Worm (Caenorhabditis elegans) whole organism, early embryonic: ENCODE results near the gene ethe-1.

Source experiments
- B0310.2 ChIP-seq: sonication (generic microtip); optimal IDR thresholded peaks from 2 replicates; lab custom pipeline; 2016; ENCODE audit warnings: mild to moderate bottlenecking, missing genetic modification characterization, missing compliant biosample characterization
- F13C5.2 ChIP-seq: sonication (generic microtip); optimal IDR thresholded peaks from 2 replicates; lab custom pipeline; 2017; ENCODE audit warnings: mild to moderate bottlenecking, missing genetic modification characterization, inconsistent platforms, missing compliant biosample characterization
- aly-1 ChIP-seq: sonication (generic microtip); optimal IDR thresholded peaks from 2 replicates; lab custom pipeline; 2016; ENCODE audit warnings: missing genetic modification characterization, missing compliant biosample characterization
- ama-1 ChIP-seq: fragments of 150-350 bp; optimal IDR thresholded peaks from 2 replicates; lab custom pipeline; 2014
- ceh-13 ChIP-seq: fragments of 200-800 bp; sonication (Bioruptor generic); optimal IDR thresholded peaks from 2 replicates; lab custom pipeline; 2018; ENCODE audit warnings: mild to moderate bottlenecking, missing genetic modification characterization, missing compliant biosample characterization
- ceh-36 ChIP-seq: sonication (generic microtip); optimal IDR thresholded peaks from 2 replicates; lab custom pipeline; 2016; ENCODE audit warnings: missing genetic modification characterization, inconsistent platforms, missing compliant biosample characterization
- ets-7 ChIP-seq: sonication (generic microtip); optimal IDR thresholded peaks from 2 replicates; lab custom pipeline; 2016; ENCODE audit warnings: missing genotype, missing genetic modification characterization, missing compliant biosample characterization
- flt-1 ChIP-seq: fragments of 200-800 bp; sonication (Bioruptor generic); IDR thresholded peaks from 2 replicates; pipeline ENCODE4 v1.3.6; 2022; ENCODE audit warnings: missing genetic modification characterization, missing compliant biosample characterization
- hmbx-1 ChIP-seq: sonication (generic microtip); optimal IDR thresholded peaks from 2 replicates; lab custom pipeline; 2016; ENCODE audit warnings: mild to moderate bottlenecking, missing genetic modification characterization, missing compliant biosample characterization
- hmg-4 ChIP-seq: fragments of 200-800 bp; sonication (Bioruptor generic); optimal IDR thresholded peaks from 2 replicates; lab custom pipeline; 2018; ENCODE audit warnings: mild to moderate bottlenecking, missing genetic modification characterization, missing compliant biosample characterization
- hnd-1 ChIP-seq: sonication (generic microtip); optimal IDR thresholded peaks from 2 replicates; lab custom pipeline; 2016; ENCODE audit warnings: missing genetic modification characterization, missing compliant biosample characterization
- pes-1 ChIP-seq: fragments of 200-800 bp; sonication (Bioruptor generic); IDR thresholded peaks from 2 replicates; pipeline ENCODE4 v1.3.6; 2022; ENCODE audit warnings: missing genetic modification reagents, missing genetic modification characterization, missing compliant biosample characterization
- scrt-1 ChIP-seq: fragments of 200-800 bp; sonication (Bioruptor generic); IDR thresholded peaks from 2 replicates; pipeline ENCODE4 v1.3.6; 2022; ENCODE audit warnings: missing genetic modification characterization, missing compliant biosample characterization
- sea-1 ChIP-seq: fragments of 200-800 bp; sonication (Bioruptor generic); conservative IDR thresholded peaks from 2 replicates; pipeline ENCODE4 v1.3.6; 2022; ENCODE audit warnings: missing genetic modification characterization, missing compliant biosample characterization
- tbx-11 ChIP-seq: fragments of 200-800 bp; sonication (Bioruptor generic); IDR thresholded peaks from 2 replicates; pipeline ENCODE4 v1.3.6; 2022; ENCODE audit warnings: missing genetic modification characterization, missing compliant biosample characterization
- tbx-37 ChIP-seq: fragments of 200-800 bp; sonication (Bioruptor generic); conservative IDR thresholded peaks from 2 replicates; pipeline ENCODE4 v1.3.6; 2022; ENCODE audit warnings: missing genetic modification reagents, missing genetic modification characterization, missing compliant biosample characterization
- tra-4 ChIP-seq: sonication (generic microtip); optimal IDR thresholded peaks from 2 replicates; lab custom pipeline; 2017; ENCODE audit warnings: missing genetic modification characterization, missing compliant biosample characterization

ethe-1 gene

DNA sequence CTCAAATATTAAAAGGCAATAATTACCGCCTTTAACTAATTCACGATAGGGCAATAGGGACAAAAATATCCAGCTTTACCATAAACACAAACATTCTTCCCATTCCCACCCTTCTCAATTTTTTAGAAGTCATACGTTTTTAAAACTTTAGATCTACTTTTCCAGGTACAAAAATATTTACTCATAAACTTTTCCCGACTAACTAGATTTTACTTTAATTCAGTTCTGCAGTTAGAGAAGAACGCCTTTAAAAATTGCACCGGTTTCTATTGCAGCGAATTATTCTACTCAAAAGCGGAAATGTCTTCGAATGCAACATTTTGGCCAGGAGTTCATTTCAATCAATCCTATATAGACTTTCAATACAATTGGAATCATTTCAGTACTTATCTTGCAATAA, 12.3 kb downstream of the ethe-1 start, which contains the start of gene sru-3:
Gene sru-3 (plus strand): TSS at position 301 of the 400 bp plus-strand sequence.
- no peak for TF ChIP-seq ets-7 (tag; lab: Kevin White, UChicago)
- no peak for TF ChIP-seq sea-1 (GFP tag; lab: Robert Waterston, UW)
- TF ChIP-seq hmg-4 (GFP tag; lab: Kevin White, UChicago), result no peak
- TF ChIP-seq scrt-1 (GFP tag; lab: Robert Waterston, UW), result no peak
- no peak for TF ChIP-seq ceh-13 (GFP tag; lab: Kevin White, UChicago)
- no peak for TF ChIP-seq tra-4 (tag; lab: Kevin White, UChicago)
- no peak for TF ChIP-seq flt-1 (GFP tag; lab: Robert Waterston, UW)
- TF ChIP-seq hnd-1 (tag; lab: Kevin White, UChicago), result no peak
- no peak for TF ChIP-seq aly-1 (tag; lab: Kevin White, UChicago)

DNA sequence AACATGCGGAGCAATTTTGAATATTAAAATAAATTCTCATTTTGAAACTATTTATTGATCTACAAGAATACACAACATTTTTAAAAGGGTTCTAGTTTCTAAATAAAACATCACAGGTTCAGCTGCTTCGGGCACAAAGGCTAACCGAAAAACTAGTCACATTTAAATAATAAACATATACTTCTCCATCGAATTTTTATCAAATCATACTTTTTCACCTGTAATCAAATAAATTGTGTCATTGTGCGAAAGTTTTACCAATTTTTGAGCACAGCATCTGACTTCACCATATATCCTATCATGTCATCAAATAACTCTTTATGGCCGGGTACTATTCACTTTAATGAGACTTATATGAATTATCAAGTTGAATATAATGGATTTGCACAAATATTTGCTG, 18.2 kb downstream of the ethe-1 start, which contains the start of gene sru-6:
Gene sru-6 (plus strand): TSS at position 301 of the 400 bp plus-strand sequence.
- TF ChIP-seq scrt-1 (GFP tag; lab: Robert Waterston, UW) (no peak), hnd-1 (tag; lab: Kevin White, UChicago) (no peak), ets-7 (tag; lab: Kevin White, UChicago) (no peak), tbx-11 (GFP tag; lab: Robert Waterston, UW) (no peak)

DNA sequence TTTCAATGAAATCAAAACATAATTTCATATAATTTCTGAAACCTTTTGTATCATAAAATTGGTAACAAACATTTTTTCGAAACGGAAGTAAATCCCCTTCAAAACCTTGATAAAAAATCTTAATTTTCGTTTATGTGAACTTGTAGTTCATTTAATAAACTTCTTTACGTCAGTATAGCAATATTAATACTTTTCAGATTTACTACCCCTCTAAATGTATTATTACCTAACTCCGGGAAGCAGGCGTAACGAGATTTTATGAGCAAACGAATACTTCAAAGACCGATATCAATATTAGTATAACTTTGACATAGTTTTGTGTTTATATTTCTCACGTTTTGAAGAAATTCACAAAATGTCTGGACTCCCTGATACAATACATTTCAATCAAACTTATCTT, 20.2 kb downstream of the ethe-1 start, which contains the start of gene sru-1:
Gene sru-1 (plus strand): TSS at position 301 of the 400 bp plus-strand sequence.
- TF ChIP-seq B0310.2 (tag; lab: Kevin White, UChicago) (no peak), pes-1 (GFP tag; lab: Robert Waterston, UW) (no peak), flt-1 (GFP tag; lab: Robert Waterston, UW) (no peak), ceh-36 (tag; lab: Kevin White, UChicago) (no peak)

DNA sequence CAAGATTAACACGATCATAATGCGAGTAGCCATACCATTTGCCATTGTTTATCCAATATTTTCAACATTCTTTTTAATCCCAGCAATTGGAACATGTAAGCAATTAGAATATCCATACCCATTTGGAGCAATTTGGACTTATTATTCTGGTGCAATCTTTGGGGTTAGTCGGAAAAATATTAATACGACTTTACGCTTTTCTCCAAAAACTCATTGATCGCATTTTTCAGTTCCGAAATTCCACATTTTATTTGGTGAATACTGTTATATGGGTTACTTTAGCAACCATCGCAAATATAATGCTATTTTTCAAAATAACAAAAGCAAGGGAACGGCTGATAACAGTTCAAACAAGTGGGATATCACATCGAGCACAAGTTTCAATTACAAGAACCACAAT, 21.8 kb downstream of the ethe-1 start:
- TF ChIP-seq tbx-37 (GFP tag; lab: Robert Waterston, UW), result no peak
- TF ChIP-seq F13C5.2 (tag; lab: Kevin White, UChicago), result no peak
- no peak for TF ChIP-seq ets-7 (tag; lab: Kevin White, UChicago)
- no peak for TF ChIP-seq flt-1 (GFP tag; lab: Robert Waterston, UW)
- TF ChIP-seq hnd-1 (tag; lab: Kevin White, UChicago), result no peak
- no peak for TF ChIP-seq B0310.2 (tag; lab: Kevin White, UChicago)
- no peak for TF ChIP-seq tbx-11 (GFP tag; lab: Robert Waterston, UW)
- no peak for TF ChIP-seq tra-4 (tag; lab: Kevin White, UChicago)
- TF ChIP-seq hmbx-1 (tag; lab: Kevin White, UChicago), result no peak
- no peak for TF ChIP-seq pes-1 (GFP tag; lab: Robert Waterston, UW)
- TF ChIP-seq aly-1 (tag; lab: Kevin White, UChicago), result no peak
- no peak for TF ChIP-seq scrt-1 (GFP tag; lab: Robert Waterston, UW)
- no peak for TF ChIP-seq sea-1 (GFP tag; lab: Robert Waterston, UW)
- no peak for TF ChIP-seq ceh-13 (GFP tag; lab: Kevin White, UChicago)
- no peak for TF ChIP-seq hmg-4 (GFP tag; lab: Kevin White, UChicago)
- no peak for TF ChIP-seq ama-1 (lab: Kevin White, UChicago)
- no peak for TF ChIP-seq ceh-36 (tag; lab: Kevin White, UChicago)

DNA sequence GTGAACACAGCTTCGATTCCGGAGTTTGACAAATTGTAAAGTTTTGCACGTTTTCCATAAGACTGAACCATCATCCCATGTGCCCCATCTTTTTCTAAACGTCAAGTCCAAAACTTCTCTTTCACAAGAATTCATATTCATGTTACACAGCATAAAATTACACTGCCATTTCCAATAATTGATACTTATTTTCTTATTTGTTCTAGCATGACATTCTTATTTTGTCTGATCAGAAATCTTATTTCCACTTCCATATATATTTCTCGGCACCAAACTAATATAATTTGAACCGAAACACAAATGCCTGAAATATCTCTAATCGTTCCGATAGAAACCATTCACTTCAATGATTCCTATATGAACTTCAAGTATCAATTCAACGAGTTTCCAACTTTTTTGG, 22.6 kb downstream of the ethe-1 start, which contains the start of gene sru-2:
Gene sru-2 (plus strand): TSS at position 301 of the 400 bp plus-strand sequence.
- no peak for TF ChIP-seq flt-1 (GFP tag; lab: Robert Waterston, UW)
- no peak for TF ChIP-seq tbx-11 (GFP tag; lab: Robert Waterston, UW)
- TF ChIP-seq ets-7 (tag; lab: Kevin White, UChicago), result no peak
- no peak for TF ChIP-seq hmg-4 (GFP tag; lab: Kevin White, UChicago)
- no peak for TF ChIP-seq hnd-1 (tag; lab: Kevin White, UChicago)
- no peak for TF ChIP-seq B0310.2 (tag; lab: Kevin White, UChicago)
- no peak for TF ChIP-seq ama-1 (lab: Kevin White, UChicago)
- no peak for TF ChIP-seq aly-1 (tag; lab: Kevin White, UChicago)
- no peak for TF ChIP-seq hmbx-1 (tag; lab: Kevin White, UChicago)
- no peak for TF ChIP-seq scrt-1 (GFP tag; lab: Robert Waterston, UW)
- TF ChIP-seq ceh-13 (GFP tag; lab: Kevin White, UChicago), result no peak
- TF ChIP-seq F13C5.2 (tag; lab: Kevin White, UChicago), result no peak
- no peak for TF ChIP-seq tra-4 (tag; lab: Kevin White, UChicago)
- no peak for TF ChIP-seq tbx-37 (GFP tag; lab: Robert Waterston, UW)
- TF ChIP-seq pes-1 (GFP tag; lab: Robert Waterston, UW), result no peak
- TF ChIP-seq sea-1 (GFP tag; lab: Robert Waterston, UW), result no peak

DNA sequence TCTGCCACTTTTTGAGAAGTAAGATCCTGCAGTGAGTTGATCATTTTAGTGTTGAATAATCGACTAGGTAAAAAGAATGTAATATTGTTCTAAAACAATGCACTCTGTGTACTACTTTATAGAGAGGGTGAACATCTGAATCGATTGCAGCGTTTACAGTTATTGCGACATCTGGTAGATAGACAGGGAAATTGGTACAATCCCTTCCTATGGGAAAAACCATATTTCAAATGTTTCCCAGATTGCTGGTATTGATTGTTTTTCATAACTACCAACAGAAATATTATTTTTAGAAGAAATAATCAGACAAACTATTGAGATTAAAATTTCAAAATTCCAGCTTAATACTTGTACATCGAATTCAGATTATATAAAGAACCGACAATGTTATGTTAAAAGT, 23.5 kb downstream of the ethe-1 start, which contains the start of gene gadr-2:
Gene gadr-2 (minus strand): TSS at position 101 of the 400 bp plus-strand sequence.
- TF ChIP-seq ceh-36 (tag; lab: Kevin White, UChicago) (no peak), ceh-13 (GFP tag; lab: Kevin White, UChicago) (no peak), tbx-37 (GFP tag; lab: Robert Waterston, UW) (no peak), pes-1 (GFP tag; lab: Robert Waterston, UW) (no peak), ets-7 (tag; lab: Kevin White, UChicago) (no peak), tbx-11 (GFP tag; lab: Robert Waterston, UW) (no peak), aly-1 (tag; lab: Kevin White, UChicago) (no peak), hmbx-1 (tag; lab: Kevin White, UChicago) (no peak), tra-4 (tag; lab: Kevin White, UChicago) (no peak)

DNA sequence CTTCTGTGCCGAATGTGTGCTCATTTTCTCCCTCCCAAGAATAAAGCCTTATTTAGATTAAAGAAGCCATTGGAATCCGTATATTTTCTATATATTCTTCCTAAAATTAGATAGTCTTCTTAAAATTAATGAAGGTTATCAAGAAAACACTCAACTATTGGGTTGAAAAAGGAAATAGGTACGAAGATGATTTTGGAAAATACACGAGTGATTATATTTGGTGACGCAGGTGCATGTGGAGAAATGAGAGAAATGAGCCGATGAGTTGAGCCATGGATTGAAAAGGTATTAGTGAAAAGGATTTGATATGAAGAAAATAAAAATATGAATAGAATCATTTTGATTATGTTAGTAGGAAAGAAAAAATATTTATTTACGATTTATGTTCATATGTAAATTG, 27.6 kb downstream of the ethe-1 start, which contains the start of gene cng-3:
Gene cng-3 (minus strand): TSS at position 102 of the 400 bp plus-strand sequence.
- TF ChIP-seq tbx-11 (GFP tag; lab: Robert Waterston, UW) (no peak), hmg-4 (GFP tag; lab: Kevin White, UChicago) (no peak), aly-1 (tag; lab: Kevin White, UChicago) (no peak)
